Fruit fly (Drosophila melanogaster): ENCODE results near the gene Hakai.
A peak's percentile ranks its signal among the peaks of the same experiment; 100 is the strongest.

The Hakai gene

dm6 chr2L:19549412-19549811, 32.9 kb downstream of the Hakai start (continued):
- TF ChIP-seq otp (GFP tag; IDR thresholded peaks at IDR 0.05) = peak; percentile 55; the same call in 1 of the 3 replicates
- no peak for TF ChIP-seq CG1647 (GFP tag; optimal IDR thresholded peaks at IDR 0.05)
- TF ChIP-seq fd96Cb (tag; optimal IDR thresholded peaks at IDR 0.05) = no peak
- TF ChIP-seq Mrtf (GFP tag; IDR thresholded peaks at IDR 0.05) = no peak
- TF ChIP-seq CG10543 (GFP tag; optimal IDR thresholded peaks at IDR 0.05) = peak; percentile 88
- TF ChIP-seq trem (tag; optimal IDR thresholded peaks at IDR 0.05) = no peak
- TF ChIP-seq Spps (tag; optimal IDR thresholded peaks at IDR 0.05) = no peak
- TF ChIP-seq CG42726 (GFP tag; IDR thresholded peaks at IDR 0.05; ENCODE audit: partially characterized antibody) = 0 out of 2 replicates have a peak, but pooled peaks have one; percentile 37
- TF ChIP-seq CG9215 (GFP tag; IDR thresholded peaks at IDR 0.05) = no peak
- TF ChIP-seq nau (GFP tag; optimal IDR thresholded peaks at IDR 0.05) = no peak
- TF ChIP-seq Rx (GFP tag; IDR thresholded peaks at IDR 0.05) = no peak
- no peak for TF ChIP-seq unc-4 (GFP tag; IDR thresholded peaks at IDR 0.05; ENCODE audit: partially characterized antibody)
- TF ChIP-seq CG11560 (tag; IDR thresholded peaks at IDR 0.05) = no peak
- TF ChIP-seq Chrac-16 (GFP tag; optimal IDR thresholded peaks at IDR 0.05) = no peak
- no peak for TF ChIP-seq pb (GFP tag; optimal IDR thresholded peaks at IDR 0.05)
- no peak for TF ChIP-seq CG1024 (GFP tag; IDR thresholded peaks at IDR 0.05)
- peak; percentile 35 for TF ChIP-seq corto (GFP tag; optimal IDR thresholded peaks at IDR 0.05)
- no peak for TF ChIP-seq zfh1 (GFP tag; IDR thresholded peaks at IDR 0.05)
- 0 out of 3 replicates have a peak, but pooled peaks have one; percentile 36 for TF ChIP-seq C15 (GFP tag; IDR thresholded peaks at IDR 0.05)
- no peak for TF ChIP-seq ap (GFP tag; IDR thresholded peaks at IDR 0.05)
- peak; percentile 49 for TF ChIP-seq Nf-YB (GFP tag; optimal IDR thresholded peaks at IDR 0.05)
- TF ChIP-seq Atf6 (GFP tag; IDR thresholded peaks at IDR 0.05) = peak; percentile 42; the same call in 1 of the 2 replicates
- TF ChIP-seq Neu2 (GFP tag; optimal IDR thresholded peaks at IDR 0.05; ENCODE audit: borderline replicate concordance) = no peak
- TF ChIP-seq wdn (GFP tag; IDR thresholded peaks at IDR 0.05) = no peak
- TF ChIP-seq psq (GFP tag; optimal IDR thresholded peaks at IDR 0.05) = no peak
- TF ChIP-seq inv (GFP tag; IDR thresholded peaks at IDR 0.05; ENCODE audit: partially characterized antibody) = no peak
- no peak for TF ChIP-seq CG2889 (GFP tag; IDR thresholded peaks at IDR 0.05)
- TF ChIP-seq Drgx (GFP tag; IDR thresholded peaks at IDR 0.05) = no peak; the same call in 1 of the 2 replicates
- no peak for TF ChIP-seq da (GFP tag; optimal IDR thresholded peaks at IDR 0.05)
- TF ChIP-seq mam (GFP tag; optimal IDR thresholded peaks at IDR 0.05) = no peak
- TF ChIP-seq gsb (GFP tag; IDR thresholded peaks at IDR 0.05) = no peak
- no peak for TF ChIP-seq h (optimal IDR thresholded peaks at IDR 0.05)
- no peak for TF ChIP-seq CG13296 (GFP tag; optimal IDR thresholded peaks at IDR 0.05)
- no peak for TF ChIP-seq phol (tag; optimal IDR thresholded peaks at IDR 0.05)
- peak; percentile 84 for TF ChIP-seq abd-A (tag; optimal IDR thresholded peaks at IDR 0.05)
- TF ChIP-seq sqz (GFP tag; optimal IDR thresholded peaks at IDR 0.05) = peak; percentile 93
- no peak for TF ChIP-seq CG14710 (tag; optimal IDR thresholded peaks at IDR 0.05)
- no peak for TF ChIP-seq CG8359 (GFP tag; optimal IDR thresholded peaks at IDR 0.05; ENCODE audit: borderline replicate concordance)
- no peak for TF ChIP-seq gro (GFP tag; optimal IDR thresholded peaks at IDR 0.05)
- no peak for TF ChIP-seq aop (GFP tag; IDR thresholded peaks at IDR 0.05)
- TF ChIP-seq cas (GFP tag; IDR thresholded peaks at IDR 0.05) = no peak
- no peak for TF ChIP-seq CG11723 (GFP tag; optimal IDR thresholded peaks at IDR 0.05)
- peak; percentile 78 for TF ChIP-seq nom (GFP tag; optimal IDR thresholded peaks at IDR 0.05)
- TF ChIP-seq Hmx (GFP tag; optimal IDR thresholded peaks at IDR 0.05) = no peak
- no peak for TF ChIP-seq CG16863 (GFP tag; optimal IDR thresholded peaks at IDR 0.05)
- no peak for TF ChIP-seq CG8944 (GFP tag; optimal IDR thresholded peaks at IDR 0.05)
- no peak for TF ChIP-seq Oli (tag; optimal IDR thresholded peaks at IDR 0.05)
- TF ChIP-seq CG10366 (GFP tag; IDR thresholded peaks at IDR 0.05) = no peak
- TF ChIP-seq CG7745 (tag; optimal IDR thresholded peaks at IDR 0.05) = peak; percentile 27
- no peak for TF ChIP-seq MTF-1 (GFP tag; optimal IDR thresholded peaks at IDR 0.05; ENCODE audit: borderline replicate concordance)
- TF ChIP-seq dati (GFP tag; IDR thresholded peaks at IDR 0.05) = no peak
- no peak for TF ChIP-seq HLH54F (GFP tag; optimal IDR thresholded peaks at IDR 0.05)

All from whole organism, embryonic.